Comparison of ENCODE assay signal across 5 fruit fly cellular contexts in the genomic region with DNA sequence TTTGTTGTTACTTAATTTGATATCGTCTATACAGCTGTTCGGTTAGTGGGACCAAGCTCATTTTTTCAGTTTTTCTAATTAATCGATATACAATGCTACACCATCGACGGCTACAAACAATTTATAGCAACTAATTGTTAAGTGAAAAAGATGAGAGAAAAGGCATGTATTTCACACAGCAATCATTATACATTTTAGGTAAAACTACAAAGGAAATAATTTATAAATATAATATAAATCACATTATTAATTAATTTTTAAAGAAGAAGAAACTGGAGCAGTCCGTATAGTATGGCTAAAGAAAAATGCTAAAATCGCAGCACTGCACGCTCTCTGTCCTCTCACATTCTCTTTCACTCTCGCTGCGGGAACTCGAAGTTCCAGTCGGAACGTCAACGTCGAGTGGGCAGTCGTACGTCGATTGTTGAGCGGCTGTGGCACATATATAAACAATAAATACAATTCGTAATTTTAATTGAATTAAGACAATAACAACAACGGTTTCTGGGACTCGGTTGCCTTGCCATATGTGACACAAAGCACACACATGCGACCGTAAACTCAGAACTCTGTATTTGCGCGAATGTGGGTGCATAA.
TF ChIP-seq lines count a peak whose summit lies in the region.

TSS of gene CG14450 (minus strand) at position 51 of the 597 bp plus-strand sequence.
TSS of gene CG11367 (plus strand) at position 373 of the 597 bp plus-strand sequence.

- peak; percentile 11 for TF ChIP-seq CTCF in whole organism, embryonic (GFP tag; optimal IDR thresholded peaks at IDR 0.05; lab: Kevin White, UChicago)

TF ChIP-seq in whole organism, adult, 20 proteins besides CTCF, POLR2A, EP300 and RAD21:
- TF ChIP-seq CG12768 (GFP tag; optimal IDR thresholded peaks at IDR 0.05; lab: Kevin White, UChicago): peak; percentile 19
- TF ChIP-seq Crg-1 (GFP tag; optimal IDR thresholded peaks at IDR 0.05; lab: Kevin White, UChicago): no peak
- peak; percentile 19 for TF ChIP-seq CG33017 (tag; optimal IDR thresholded peaks at IDR 0.05; lab: Kevin White, UChicago)
- TF ChIP-seq CG14711 (tag; optimal IDR thresholded peaks at IDR 0.05; lab: Kevin White, UChicago): peak; percentile 26
- TF ChIP-seq CG5204 (GFP tag; optimal IDR thresholded peaks at IDR 0.05; lab: Kevin White, UChicago): peak; percentile 15
- TF ChIP-seq tj (GFP tag; optimal IDR thresholded peaks at IDR 0.05; lab: Kevin White, UChicago): no peak
- TF ChIP-seq cic (GFP tag; optimal IDR thresholded peaks at IDR 0.05; lab: Kevin White, UChicago): peak; percentile 40
- TF ChIP-seq bab1 (GFP tag; optimal IDR thresholded peaks at IDR 0.05; lab: Kevin White, UChicago): peak; percentile 34
- TF ChIP-seq Hr96 (GFP tag; optimal IDR thresholded peaks at IDR 0.05; lab: Kevin White, UChicago): no peak
- TF ChIP-seq ovo (GFP tag; optimal IDR thresholded peaks at IDR 0.05; lab: Kevin White, UChicago): peak; percentile 16
- TF ChIP-seq Clk (GFP tag; optimal IDR thresholded peaks at IDR 0.05; lab: Kevin White, UChicago): no peak
- TF ChIP-seq cnc (optimal IDR thresholded peaks at IDR 0.05; lab: Kevin White, UChicago): no peak
- peak; percentile 2 for TF ChIP-seq CG11617 (GFP tag; optimal IDR thresholded peaks at IDR 0.05; lab: Kevin White, UChicago)
TF ChIP-seq in whole organism, adult: peak in this region for 8.

TF ChIP-seq in whole organism, embryonic, 481 proteins besides CTCF, POLR2A, EP300 and RAD21 (continues in another document):
- peak; percentile 89 for TF ChIP-seq Deaf1 (tag; optimal IDR thresholded peaks at IDR 0.05; lab: Kevin White, UChicago)
- TF ChIP-seq CG10565 (GFP tag; optimal IDR thresholded peaks at IDR 0.05; lab: Kevin White, UChicago): no peak
- no peak for TF ChIP-seq CG32767 (GFP tag; IDR thresholded peaks at IDR 0.05; lab: Robert Waterston, UW)
- no peak for TF ChIP-seq lov (optimal IDR thresholded peaks at IDR 0.05; lab: Kevin White, UChicago)
- TF ChIP-seq lov (GFP tag; IDR thresholded peaks at IDR 0.05; lab: Robert Waterston, UW): no peak
- peak; percentile 76 for TF ChIP-seq HLHmδ (GFP tag; optimal IDR thresholded peaks at IDR 0.05; lab: Kevin White, UChicago)
- peak; percentile 7 for TF ChIP-seq CG11723 (GFP tag; optimal IDR thresholded peaks at IDR 0.05; lab: Kevin White, UChicago)
- TF ChIP-seq CG18599 (GFP tag; optimal IDR thresholded peaks at IDR 0.05; lab: Kevin White, UChicago): peak; percentile 44
- peak; percentile 55 for TF ChIP-seq sug (tag; optimal IDR thresholded peaks at IDR 0.05; lab: Kevin White, UChicago)
- TF ChIP-seq trem (tag; optimal IDR thresholded peaks at IDR 0.05; lab: Kevin White, UChicago): peak; percentile 81
- TF ChIP-seq pita (GFP tag; optimal IDR thresholded peaks at IDR 0.05; lab: Kevin White, UChicago): no peak
- TF ChIP-seq Doc3 (GFP tag; IDR thresholded peaks at IDR 0.05; lab: Robert Waterston, UW; ENCODE audit: partially characterized antibody): peak; percentile 72
- TF ChIP-seq CG8290 (GFP tag; optimal IDR thresholded peaks at IDR 0.05; lab: Kevin White, UChicago): peak; percentile 46
- TF ChIP-seq CG8290 (tag; optimal IDR thresholded peaks at IDR 0.05; lab: Kevin White, UChicago): peak; percentile 26 to 55
- no peak for TF ChIP-seq CG8359 (GFP tag; optimal IDR thresholded peaks at IDR 0.05; lab: Kevin White, UChicago; ENCODE audit: borderline replicate concordance)
- TF ChIP-seq CG6254 (GFP tag; optimal IDR thresholded peaks at IDR 0.05; lab: Kevin White, UChicago): no peak
- TF ChIP-seq CG2875 (GFP tag; optimal IDR thresholded peaks at IDR 0.05; lab: Kevin White, UChicago): peak; percentile 22

TF ChIP-seq in whole organism, prepupa, 60 proteins besides CTCF, POLR2A, EP300 and RAD21 (continues in another document):
- no peak for TF ChIP-seq lz (GFP tag; optimal IDR thresholded peaks at IDR 0.05; lab: Kevin White, UChicago)
- TF ChIP-seq esn (GFP tag; optimal IDR thresholded peaks at IDR 0.05; lab: Kevin White, UChicago): peak; percentile 16
- peak; percentile 40 for TF ChIP-seq CG6808 (GFP tag; optimal IDR thresholded peaks at IDR 0.05; lab: Kevin White, UChicago)
- TF ChIP-seq OdsH (GFP tag; optimal IDR thresholded peaks at IDR 0.05; lab: Kevin White, UChicago): no peak
- TF ChIP-seq Blimp-1 (GFP tag; optimal IDR thresholded peaks at IDR 0.05; lab: Kevin White, UChicago): peak; percentile 92
- no peak for TF ChIP-seq Hr38 (GFP tag; optimal IDR thresholded peaks at IDR 0.05; lab: Kevin White, UChicago)
- TF ChIP-seq fkh (GFP tag; optimal IDR thresholded peaks at IDR 0.05; lab: Kevin White, UChicago): peak; percentile 40
- TF ChIP-seq net (GFP tag; optimal IDR thresholded peaks at IDR 0.05; lab: Kevin White, UChicago): peak; percentile 33
- no peak for TF ChIP-seq Smox (GFP tag; optimal IDR thresholded peaks at IDR 0.05; lab: Kevin White, UChicago)
- TF ChIP-seq Eip93F (GFP tag; optimal IDR thresholded peaks at IDR 0.05; lab: Kevin White, UChicago): peak; percentile 41
- peak; percentile 52; the same call in 1 of the 3 replicates for TF ChIP-seq CG6163 (GFP tag; IDR thresholded peaks at IDR 0.05; lab: Robert Waterston, UW)
- no peak for TF ChIP-seq CG10631 (GFP tag; optimal IDR thresholded peaks at IDR 0.05; lab: Kevin White, UChicago)
- no peak for TF ChIP-seq CG10669 (GFP tag; optimal IDR thresholded peaks at IDR 0.05; lab: Kevin White, UChicago)
- peak; percentile 53 for TF ChIP-seq CG6854 (GFP tag; optimal IDR thresholded peaks at IDR 0.05; lab: Kevin White, UChicago)
- peak; percentile 83 for TF ChIP-seq Eip78C (GFP tag; lab: Kevin White, UChicago)
- TF ChIP-seq eg (GFP tag; IDR thresholded peaks at IDR 0.05; lab: Robert Waterston, UW): 0 out of 3 replicates have a peak, but pooled peaks have one; percentile 17
- no peak for TF ChIP-seq Ets96B (tag; optimal IDR thresholded peaks at IDR 0.05; lab: Kevin White, UChicago)
- no peak for TF ChIP-seq Gug (GFP tag; IDR thresholded peaks at IDR 0.05; lab: Robert Waterston, UW)

TF ChIP-seq in whole organism, pupa, 21 proteins besides CTCF, POLR2A, EP300 and RAD21:
- TF ChIP-seq CG12605 (GFP tag; IDR thresholded peaks at IDR 0.05; lab: Robert Waterston, UW) (0 out of 2 replicates have a peak, but pooled peaks have one; percentile 34), EcR (GFP tag; optimal IDR thresholded peaks at IDR 0.05; lab: Kevin White, UChicago) (peak; percentile 18), Pif1B (GFP tag; optimal IDR thresholded peaks at IDR 0.05; lab: Kevin White, UChicago) (peak; percentile 55), CG8159 (tag; optimal IDR thresholded peaks at IDR 0.05; lab: Kevin White, UChicago) (no peak), CG4496 (GFP tag; IDR thresholded peaks at IDR 0.05; lab: Robert Waterston, UW) (0 out of 3 replicates have a peak, but pooled peaks have one; percentile 19), rn (GFP tag; IDR thresholded peaks at IDR 0.05; lab: Robert Waterston, UW) (no peak), CG13204 (GFP tag; optimal IDR thresholded peaks at IDR 0.05; lab: Kevin White, UChicago) (peak; percentile 67), CG17806 (tag; optimal IDR thresholded peaks at IDR 0.05; lab: Kevin White, UChicago) (no peak), fd96Ca (GFP tag; IDR thresholded peaks at IDR 0.05; lab: Robert Waterston, UW) (no peak), gl (tag; optimal IDR thresholded peaks at IDR 0.05; lab: Kevin White, UChicago) (no peak), Ets98B (GFP tag; IDR thresholded peaks at IDR 0.05; lab: Robert Waterston, UW) (peak; percentile 26; the same call in 1 of the 2 replicates)

TF ChIP-seq in whole organism, wandering third instar larva, 38 proteins besides CTCF, POLR2A, EP300 and RAD21 (continues in another document):
- peak; percentile 33 for TF ChIP-seq Hr83 (GFP tag; optimal IDR thresholded peaks at IDR 0.05; lab: Kevin White, UChicago; ENCODE audit: poor library complexity, severe bottlenecking)
- TF ChIP-seq Dfd (GFP tag; optimal IDR thresholded peaks at IDR 0.05; lab: Kevin White, UChicago): no peak
- TF ChIP-seq Abd-B (GFP tag; optimal IDR thresholded peaks at IDR 0.05; lab: Kevin White, UChicago): no peak
- TF ChIP-seq CG32264 (GFP tag; optimal IDR thresholded peaks at IDR 0.05; lab: Kevin White, UChicago): no peak
- no peak for TF ChIP-seq Hr78 (GFP tag; optimal IDR thresholded peaks at IDR 0.05; lab: Kevin White, UChicago)
- no peak for TF ChIP-seq Jra (GFP tag; optimal IDR thresholded peaks at IDR 0.05; lab: Kevin White, UChicago)
- no peak for TF ChIP-seq tai (GFP tag; optimal IDR thresholded peaks at IDR 0.05; lab: Kevin White, UChicago)
- TF ChIP-seq GATAd (GFP tag; optimal IDR thresholded peaks at IDR 0.05; lab: Kevin White, UChicago): no peak
- TF ChIP-seq Sp1 (GFP tag; optimal IDR thresholded peaks at IDR 0.05; lab: Kevin White, UChicago): no peak
- TF ChIP-seq Vsx2 (GFP tag; optimal IDR thresholded peaks at IDR 0.05; lab: Kevin White, UChicago; ENCODE audit: partially characterized antibody): peak; percentile 79
- TF ChIP-seq dl (GFP tag; optimal IDR thresholded peaks at IDR 0.05; lab: Kevin White, UChicago; ENCODE audit: insufficient read depth in 1 of 2, partially characterized antibody in 2 of 2): peak; percentile 2 to 55
- no peak for TF ChIP-seq pan (optimal IDR thresholded peaks at IDR 0.05; lab: Kevin White, UChicago)
- TF ChIP-seq Mio (GFP tag; optimal IDR thresholded peaks at IDR 0.05; lab: Kevin White, UChicago): no peak
- peak; percentile 30 for TF ChIP-seq HLH106 (tag; optimal IDR thresholded peaks at IDR 0.05; lab: Kevin White, UChicago)
- no peak for TF ChIP-seq fru (GFP tag; optimal IDR thresholded peaks at IDR 0.05; lab: Kevin White, UChicago)
- no peak for TF ChIP-seq CrebA (GFP tag; optimal IDR thresholded peaks at IDR 0.05; lab: Kevin White, UChicago; ENCODE audit: borderline replicate concordance)
- no peak for TF ChIP-seq usp (GFP tag; optimal IDR thresholded peaks at IDR 0.05; lab: Kevin White, UChicago)
- TF ChIP-seq h (GFP tag; optimal IDR thresholded peaks at IDR 0.05; lab: Kevin White, UChicago): peak; percentile 52
- no peak for TF ChIP-seq Rel (GFP tag; optimal IDR thresholded peaks at IDR 0.05; lab: Kevin White, UChicago)
- peak; percentile 33 for TF ChIP-seq Rel (tag; optimal IDR thresholded peaks at IDR 0.05; lab: Kevin White, UChicago)
- TF ChIP-seq CG9705 (GFP tag; optimal IDR thresholded peaks at IDR 0.05; lab: Kevin White, UChicago): peak; percentile 10
- no peak for TF ChIP-seq rgr (GFP tag; optimal IDR thresholded peaks at IDR 0.05; lab: Kevin White, UChicago)
- TF ChIP-seq dsf (GFP tag; optimal IDR thresholded peaks at IDR 0.05; lab: Kevin White, UChicago; ENCODE audit: borderline replicate concordance): no peak
- no peak for TF ChIP-seq foxo (GFP tag; optimal IDR thresholded peaks at IDR 0.05; lab: Kevin White, UChicago)
- no peak for TF ChIP-seq brk (GFP tag; optimal IDR thresholded peaks at IDR 0.05; lab: Kevin White, UChicago)
- TF ChIP-seq sv (GFP tag; optimal IDR thresholded peaks at IDR 0.05; lab: Kevin White, UChicago): no peak
- TF ChIP-seq Myc (optimal IDR thresholded peaks at IDR 0.05; lab: Kevin White, UChicago): peak; percentile 95
- TF ChIP-seq psq (GFP tag; optimal IDR thresholded peaks at IDR 0.05; lab: Kevin White, UChicago): no peak
- TF ChIP-seq N (GFP tag; optimal IDR thresholded peaks at IDR 0.05; lab: Kevin White, UChicago): no peak
